Fruit fly (Drosophila melanogaster) whole organism, pupa: ENCODE results near the gene TBC1D23.

Experiments used
- CG10348 ChIP-seq: fragments of 200-800 bp; sonication (Bioruptor generic); IDR thresholded peaks from 2 replicates; pipeline ENCODE4 v1.3.6; 2022; ENCODE audit warnings: missing biosample characterization, missing genetic modification characterization
- CG12605 ChIP-seq: fragments of 200-800 bp; sonication (Bioruptor generic); IDR thresholded peaks from 2 replicates; pipeline ENCODE4 v1.3.6; 2022; ENCODE audit warnings: missing biosample characterization, missing genetic modification characterization
- CG13204 ChIP-seq: fragments of 200-800 bp; sonication (Bioruptor generic); optimal IDR thresholded peaks from 2 replicates; lab custom pipeline; 2018; ENCODE audit warnings: missing biosample characterization, mild to moderate bottlenecking, missing genetic modification characterization, moderate library complexity
- CG14655 ChIP-seq: fragments of 200-800 bp; sonication (Bioruptor generic); optimal IDR thresholded peaks from 3 replicates; lab custom pipeline; 2017; ENCODE audit warnings: mild to moderate bottlenecking, missing biosample characterization, missing genetic modification reagents, missing genetic modification characterization
- CG15710 ChIP-seq: fragments of 200-800 bp; sonication (Bioruptor generic); optimal IDR thresholded peaks from 2 replicates; lab custom pipeline; 2018; ENCODE audit warnings: missing biosample characterization, mild to moderate bottlenecking, missing genetic modification characterization, moderate library complexity
- CG17806 ChIP-seq: fragments of 200-800 bp; sonication (Bioruptor generic); optimal IDR thresholded peaks from 2 replicates; lab custom pipeline; 2018; ENCODE audit warnings: missing biosample characterization, mild to moderate bottlenecking, missing genetic modification characterization, moderate library complexity
- CG32121 ChIP-seq: fragments of 200-800 bp; sonication (Bioruptor generic); IDR thresholded peaks from 2 replicates; pipeline ENCODE4 v1.3.6; 2022; ENCODE audit warnings: missing biosample characterization, missing genetic modification characterization
- CG34367 ChIP-seq: fragments of 200-800 bp; sonication (Bioruptor generic); optimal IDR thresholded peaks from 2 replicates; lab custom pipeline; 2018; ENCODE audit warnings: missing biosample characterization, mild to moderate bottlenecking, missing genetic modification characterization
- CG4496 ChIP-seq: fragments of 200-800 bp; sonication (Bioruptor generic); IDR thresholded peaks from 3 replicates; pipeline ENCODE4 v1.3.6; 2022; ENCODE audit warnings: missing biosample characterization, missing genetic modification characterization
- CG8159 ChIP-seq: fragments of 200-800 bp; sonication (Bioruptor generic); optimal IDR thresholded peaks from 3 replicates; lab custom pipeline; 2018; ENCODE audit warnings: missing biosample characterization, mild to moderate bottlenecking, missing genetic modification characterization, moderate library complexity
- CG8301 ChIP-seq: fragments of 200-800 bp; sonication (Bioruptor generic); optimal IDR thresholded peaks from 2 replicates; lab custom pipeline; 2018; ENCODE audit warnings: missing biosample characterization, mild to moderate bottlenecking, missing genetic modification characterization
- CG9948 ChIP-seq: fragments of 200-800 bp; sonication (Bioruptor generic); optimal IDR thresholded peaks from 2 replicates; lab custom pipeline; 2018; ENCODE audit warnings: missing biosample characterization, mild to moderate bottlenecking, missing genetic modification characterization, moderate library complexity
- D1 ChIP-seq: fragments of 200-800 bp; sonication (Bioruptor generic); optimal IDR thresholded peaks from 2 replicates; lab custom pipeline; 2018; ENCODE audit warnings: missing biosample characterization, mild to moderate bottlenecking, missing genetic modification characterization, moderate library complexity
- EcR ChIP-seq: fragments of 200-800 bp; sonication (Bioruptor generic); optimal IDR thresholded peaks from 3 replicates; lab custom pipeline; 2019; ENCODE audit warnings: missing biosample characterization, missing genetic modification characterization, mild to moderate bottlenecking, moderate library complexity, missing genetic modification reagents
- Ets98B ChIP-seq: fragments of 200-800 bp; sonication (Bioruptor generic); IDR thresholded peaks from 2 replicates; pipeline ENCODE4 v1.3.6; 2022; ENCODE audit warnings: missing biosample characterization, missing genetic modification characterization
- Pif1A ChIP-seq: fragments of 200-800 bp; sonication (Bioruptor generic); optimal IDR thresholded peaks from 3 replicates; lab custom pipeline; 2016; ENCODE audit warnings: missing biosample characterization, missing genetic modification characterization
- Pif1B ChIP-seq: fragments of 200-800 bp; sonication (Bioruptor generic); optimal IDR thresholded peaks from 3 replicates; lab custom pipeline; 2016; ENCODE audit warnings: missing biosample characterization, missing genetic modification characterization
- Snoo ChIP-seq: fragments of 200-800 bp; sonication (Bioruptor generic); optimal IDR thresholded peaks from 3 replicates; lab custom pipeline; 2017; ENCODE audit warnings: missing biosample characterization, mild to moderate bottlenecking, missing genetic modification characterization, inconsistent platforms
- fd96Ca ChIP-seq: fragments of 200-800 bp; sonication (Bioruptor generic); IDR thresholded peaks from 3 replicates; pipeline ENCODE4 v1.3.6; 2022; ENCODE audit warnings: missing biosample characterization, missing genetic modification characterization
- gl ChIP-seq: fragments of 200-800 bp; sonication (Bioruptor generic); optimal IDR thresholded peaks from 2 replicates; lab custom pipeline; 2018; ENCODE audit warnings: missing biosample characterization, mild to moderate bottlenecking, missing genetic modification characterization
- rn ChIP-seq: fragments of 200-800 bp; sonication (Bioruptor generic); IDR thresholded peaks from 2 replicates; pipeline ENCODE4 v1.3.6; 2022; ENCODE audit warnings: missing biosample characterization, missing genetic modification characterization

TBC1D23 gene

DNA sequence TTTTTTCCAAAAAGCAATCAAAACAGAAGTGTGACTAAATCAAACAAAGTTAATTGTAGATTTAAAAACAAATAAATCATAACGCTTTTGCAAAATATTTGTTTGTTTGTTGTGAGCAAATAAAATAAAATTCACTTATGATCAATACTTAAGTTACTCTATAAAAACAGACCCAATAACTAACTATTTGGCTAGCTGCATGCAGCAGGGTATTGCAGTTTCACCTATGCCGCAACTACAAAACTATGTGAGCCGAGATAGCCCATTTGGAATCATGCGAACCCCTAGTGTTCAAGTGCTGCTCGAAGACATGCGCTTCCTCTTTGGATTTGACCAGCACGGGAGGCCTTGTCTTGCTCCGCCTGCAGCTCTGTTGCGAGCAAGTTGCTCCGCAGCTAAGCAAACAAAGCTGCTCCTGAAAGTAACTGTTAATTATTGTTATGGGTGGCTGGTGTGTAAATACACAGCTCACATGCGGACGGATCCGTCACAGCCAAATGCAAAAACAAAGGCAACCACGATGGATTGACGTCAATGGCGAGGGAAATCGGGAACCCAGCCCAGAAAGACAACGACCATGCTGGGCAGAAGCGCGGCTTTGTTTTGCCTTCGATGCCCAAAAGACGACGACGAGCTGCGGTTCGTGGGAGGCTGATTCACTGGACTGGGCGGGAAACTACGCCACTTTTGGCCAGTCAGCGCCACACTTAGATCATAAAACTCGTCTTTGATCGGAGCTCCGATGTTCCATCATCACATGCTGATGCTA lies 7.0 kb upstream of the TBC1D23 start:
- no peak for TF ChIP-seq Ets98B (GFP tag; lab: Robert Waterston, UW)
- TF ChIP-seq rn (GFP tag; lab: Robert Waterston, UW) = no peak
- no peak for TF ChIP-seq CG10348
- no peak for TF ChIP-seq Snoo
- no peak for TF ChIP-seq CG17806 (tag; lab: Kevin White, UChicago)
- no peak for TF ChIP-seq CG34367 (tag; lab: Kevin White, UChicago)
- TF ChIP-seq Pif1A (GFP tag; lab: Kevin White, UChicago) = no peak
- TF ChIP-seq CG4496 (GFP tag; lab: Robert Waterston, UW) = no peak
- TF ChIP-seq gl (tag; lab: Kevin White, UChicago) = no peak
- TF ChIP-seq CG14655 (GFP tag; lab: Kevin White, UChicago) = no peak
- TF ChIP-seq CG15710 (tag; lab: Kevin White, UChicago) = no peak
- no peak for TF ChIP-seq CG32121 (GFP tag; lab: Robert Waterston, UW)
- TF ChIP-seq fd96Ca (GFP tag; lab: Robert Waterston, UW) = no peak
- TF ChIP-seq CG9948 (tag; lab: Kevin White, UChicago) = no peak

DNA sequence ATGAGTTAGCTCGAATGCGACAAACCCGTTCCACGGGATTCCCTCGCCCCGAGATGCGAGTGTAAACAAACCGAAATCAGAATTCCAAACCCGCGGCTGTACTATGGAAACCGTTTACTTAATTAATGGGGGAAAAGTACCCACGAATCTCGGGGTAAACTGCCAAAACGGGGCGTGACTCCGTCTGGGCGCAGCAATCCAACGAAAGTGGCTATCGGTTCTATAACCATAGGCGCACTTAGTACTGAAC lies 6.5 kb upstream of the TBC1D23 start:
- TF ChIP-seq CG34367 (tag; lab: Kevin White, UChicago) (no peak), Snoo (no peak), Ets98B (GFP tag; lab: Robert Waterston, UW) (no peak), CG10348 (no peak), gl (tag; lab: Kevin White, UChicago) (no peak), CG15710 (tag; lab: Kevin White, UChicago) (no peak), rn (GFP tag; lab: Robert Waterston, UW) (no peak), Pif1B (GFP tag; lab: Kevin White, UChicago) (no peak), CG9948 (tag; lab: Kevin White, UChicago) (no peak), CG13204 (GFP tag; lab: Kevin White, UChicago) (no peak)
- TF ChIP-seq, all 21 proteins: peak for 0

DNA sequence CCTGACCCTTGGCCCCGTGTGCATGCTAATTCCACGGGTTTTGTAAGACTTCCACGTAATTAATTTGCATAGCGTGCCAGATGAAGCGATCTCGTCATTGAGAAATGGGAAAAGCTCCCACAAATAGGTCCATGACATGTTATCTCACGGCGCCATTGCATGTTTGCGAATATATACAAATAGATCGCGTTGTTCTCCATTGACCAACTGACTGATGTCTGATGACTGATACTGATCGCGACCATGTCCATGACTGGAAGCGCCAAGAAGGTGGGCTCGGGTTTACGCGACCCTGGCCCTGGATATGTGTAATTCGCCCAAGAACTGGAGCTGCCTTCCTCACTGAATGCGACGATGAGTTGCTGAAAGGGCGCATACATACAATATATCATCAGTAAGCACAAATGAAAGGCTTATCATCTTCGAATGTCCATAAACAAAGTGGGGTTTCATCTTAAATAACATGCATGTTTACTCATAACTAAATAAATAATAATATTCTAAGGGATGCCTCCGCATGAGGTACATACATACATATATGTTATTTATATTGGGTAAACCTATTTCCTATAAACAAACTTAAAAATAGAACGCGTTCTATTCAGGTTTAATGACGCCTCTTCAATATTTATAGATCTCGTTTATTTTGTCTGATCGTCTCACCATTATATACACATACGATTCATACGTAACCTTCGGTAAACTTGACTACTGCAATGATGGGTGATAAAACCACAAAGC lies 5.9 kb upstream of the TBC1D23 start:
- no peak for TF ChIP-seq CG12605 (GFP tag; lab: Robert Waterston, UW)
- no peak for TF ChIP-seq Snoo
- TF ChIP-seq EcR (GFP tag; lab: Kevin White, UChicago) = peak; percentile 70
- no peak for TF ChIP-seq CG10348
- no peak for TF ChIP-seq Pif1A (GFP tag; lab: Kevin White, UChicago)
- TF ChIP-seq rn (GFP tag; lab: Robert Waterston, UW) = no peak

DNA sequence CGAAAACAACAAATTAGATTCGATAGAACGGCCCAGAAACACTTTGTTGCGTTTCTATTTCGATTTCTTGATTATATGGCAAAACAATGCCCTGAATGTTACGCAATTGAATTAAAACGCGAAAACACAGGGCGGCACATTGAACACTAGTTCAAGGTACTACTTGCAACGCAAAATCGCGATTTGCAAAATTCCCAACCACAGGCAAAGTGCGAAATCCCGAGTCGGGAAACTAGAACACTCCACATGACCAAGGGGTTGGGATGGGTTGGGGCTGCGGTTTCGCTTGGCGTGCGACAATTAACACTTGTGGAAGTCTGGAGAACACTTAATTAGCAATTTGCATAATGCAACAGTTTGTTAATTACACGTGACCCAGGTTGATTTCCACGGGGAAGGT lies 4.9 kb upstream of the TBC1D23 start:
- TF ChIP-seq Snoo (no peak), CG17806 (tag; lab: Kevin White, UChicago) (no peak), CG34367 (tag; lab: Kevin White, UChicago) (no peak), CG8301 (tag; lab: Kevin White, UChicago) (no peak), Ets98B (GFP tag; lab: Robert Waterston, UW) (no peak), CG14655 (GFP tag; lab: Kevin White, UChicago) (no peak), CG15710 (tag; lab: Kevin White, UChicago) (no peak), D1 (tag; lab: Kevin White, UChicago) (no peak), Pif1A (GFP tag; lab: Kevin White, UChicago) (no peak), gl (tag; lab: Kevin White, UChicago) (no peak)

DNA sequence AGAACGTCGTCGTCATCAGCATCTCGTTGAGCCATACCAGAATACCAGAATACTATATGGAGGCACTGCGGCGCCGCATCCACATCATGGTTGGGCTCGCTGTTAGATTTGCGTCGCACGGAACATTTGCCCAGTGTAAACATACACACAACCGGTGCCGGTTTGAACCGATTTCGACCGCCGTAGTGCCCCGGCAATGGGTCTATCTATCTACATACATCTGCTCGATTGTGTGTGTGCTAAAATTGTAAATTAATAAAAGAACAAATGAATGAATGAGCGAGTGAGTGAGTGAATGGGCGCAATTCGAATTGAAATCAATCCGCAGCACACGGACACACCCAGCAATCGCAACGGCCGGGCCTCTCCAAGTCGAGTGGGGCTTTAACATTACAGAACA lies 3.7 kb upstream of the TBC1D23 start:
- TF ChIP-seq Pif1A (GFP tag; lab: Kevin White, UChicago) (no peak), CG12605 (GFP tag; lab: Robert Waterston, UW) (0 out of 2 replicates have a peak, but pooled peaks have one; percentile 18), CG4496 (GFP tag; lab: Robert Waterston, UW) (peak; percentile 25; the same call in 1 of the 3 replicates)

DNA sequence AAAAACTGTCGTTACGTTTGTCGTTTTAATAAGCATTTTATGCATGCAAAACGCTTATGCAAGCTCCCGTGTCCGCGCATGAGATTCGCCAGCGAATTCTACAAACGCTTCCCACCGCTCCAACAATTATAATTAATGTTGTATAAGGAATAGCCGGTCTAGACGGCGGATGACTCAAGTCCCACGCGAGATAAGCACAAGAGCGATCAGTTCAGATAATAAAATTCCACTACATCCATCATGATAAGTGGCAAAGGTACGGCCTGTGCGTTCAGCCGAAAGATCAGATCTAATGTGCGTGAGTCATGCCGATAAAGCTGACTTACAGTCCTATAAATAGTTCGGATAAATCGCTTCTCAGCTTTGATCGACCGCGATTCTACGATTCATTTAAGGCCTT lies 2.6 kb upstream of the TBC1D23 start:
- TF ChIP-seq CG4496 (GFP tag; lab: Robert Waterston, UW) (no peak), CG15710 (tag; lab: Kevin White, UChicago) (no peak), rn (GFP tag; lab: Robert Waterston, UW) (no peak), CG9948 (tag; lab: Kevin White, UChicago) (no peak)

DNA sequence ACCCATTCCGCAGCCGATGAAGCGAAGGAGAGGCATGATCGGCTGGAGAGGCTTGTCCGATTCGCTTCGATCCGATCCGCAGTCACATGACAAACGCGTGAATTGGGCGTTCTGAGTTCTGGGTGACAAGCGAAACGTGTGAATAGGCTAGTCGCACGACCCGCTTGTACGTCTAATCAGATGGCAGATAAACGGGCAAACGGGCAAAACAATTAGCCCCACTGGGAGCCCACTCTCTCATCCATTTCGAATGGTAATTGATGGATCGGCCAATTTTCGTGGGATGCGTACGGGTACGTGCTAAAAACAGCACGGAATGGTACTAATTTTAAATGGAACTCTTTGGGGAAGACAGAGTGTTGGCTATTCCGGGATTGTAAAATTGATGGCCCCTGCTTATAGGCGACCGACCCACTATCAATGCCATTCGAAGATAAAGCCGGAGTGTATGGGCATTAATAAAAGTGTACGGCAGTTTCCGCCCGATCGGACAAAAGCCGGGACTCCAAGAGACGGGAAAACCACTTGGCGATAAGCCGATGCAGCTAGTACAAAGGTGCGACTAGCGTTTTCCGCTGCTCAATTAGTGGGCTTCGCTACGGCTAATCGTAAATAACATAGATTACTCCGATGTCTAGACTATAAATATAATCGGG lies 1.6 kb upstream of the TBC1D23 start:
- TF ChIP-seq Pif1B (GFP tag; lab: Kevin White, UChicago) (no peak), CG14655 (GFP tag; lab: Kevin White, UChicago) (no peak), CG8159 (no peak), fd96Ca (GFP tag; lab: Robert Waterston, UW) (no peak), CG34367 (tag; lab: Kevin White, UChicago) (no peak), D1 (tag; lab: Kevin White, UChicago) (no peak), CG12605 (GFP tag; lab: Robert Waterston, UW) (no peak), CG8301 (tag; lab: Kevin White, UChicago) (no peak), CG9948 (tag; lab: Kevin White, UChicago) (no peak), Pif1A (GFP tag; lab: Kevin White, UChicago) (no peak), Ets98B (GFP tag; lab: Robert Waterston, UW) (no peak), EcR (GFP tag; lab: Kevin White, UChicago) (no peak), CG32121 (GFP tag; lab: Robert Waterston, UW) (no peak)
